Worm (Caenorhabditis elegans): ENCODE measurements around the gene mics-1.

DNA sequence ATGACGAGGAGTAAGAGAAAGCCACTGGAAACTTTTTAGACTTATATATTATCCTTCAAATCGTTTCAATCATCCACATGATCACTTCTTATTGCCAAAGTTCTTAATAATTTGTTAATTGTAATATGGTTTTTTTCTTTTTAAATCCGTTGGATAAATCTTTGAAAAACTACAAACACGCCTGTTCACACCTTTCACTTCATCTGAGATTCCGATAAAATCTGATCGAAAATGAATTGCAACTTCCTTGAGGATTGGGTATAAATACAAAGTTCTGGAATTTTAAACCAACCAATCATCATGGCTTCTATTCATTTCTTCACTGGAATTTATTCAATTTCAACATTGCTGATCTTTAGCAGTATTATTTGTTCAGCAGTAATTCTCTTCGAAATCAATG lies 17.5 kb downstream of the mics-1 start, which contains the start of gene col-152:
- no peak for TF ChIP-seq ama-1 (optimal IDR thresholded peaks at IDR 0.05)
- TF ChIP-seq sma-3 (GFP tag; optimal IDR thresholded peaks at IDR 0.05), result no peak
- TF ChIP-seq sem-4 (tag; optimal IDR thresholded peaks at IDR 0.05), result no peak
- no peak for TF ChIP-seq fos-1 (tag; optimal IDR thresholded peaks at IDR 0.05)
- TF ChIP-seq nhr-77 (tag; optimal IDR thresholded peaks at IDR 0.05), result no peak
- TF ChIP-seq nhr-11 (tag; optimal IDR thresholded peaks at IDR 0.05), result no peak
- TF ChIP-seq R02D3.7 (tag; optimal IDR thresholded peaks at IDR 0.05), result no peak

Measured in whole organism, L2 larva.